Fruit fly (Drosophila melanogaster) whole organism, embryonic: ENCODE results near the gene Pits.

ENCODE experiments used
- Abd-B ChIP-seq: fragments of 200-800 bp; sonication (Bioruptor generic); optimal IDR thresholded peaks from 2 replicates; lab custom pipeline; 2018; ENCODE audit warnings: missing biosample characterization, mild to moderate bottlenecking, missing genetic modification characterization, moderate library complexity
- B-H1 ChIP-seq: fragments of 200-800 bp; sonication (Bioruptor generic); IDR thresholded peaks from 3 replicates; pipeline ENCODE4 v1.3.6; 2022; ENCODE audit warnings: missing biosample characterization, missing genetic modification characterization
- Bgb ChIP-seq: fragments of 200-800 bp; sonication (Bioruptor generic); IDR thresholded peaks from 2 replicates; pipeline ENCODE4 v1.3.6; 2022; ENCODE audit warnings: missing biosample characterization, missing genetic modification characterization; ENCODE audit not compliant: partially characterized antibody
- CG11093 ChIP-seq: fragments of 200-800 bp; sonication (Bioruptor generic); IDR thresholded peaks from 3 replicates; pipeline ENCODE4 v1.3.6; 2022; ENCODE audit warnings: missing biosample characterization, missing genetic modification characterization
- CG11695 ChIP-seq: fragments of 200-800 bp; sonication (Bioruptor generic); IDR thresholded peaks from 3 replicates; pipeline ENCODE4 v1.3.6; 2022; ENCODE audit warnings: missing biosample characterization, missing genetic modification characterization
- CG12155 ChIP-seq: fragments of 200-800 bp; sonication (Bioruptor generic); optimal IDR thresholded peaks from 3 replicates; lab custom pipeline; 2016; ENCODE audit warnings: missing biosample characterization, missing genetic modification characterization
- CG12236 ChIP-seq: fragments of 200-800 bp; sonication (Bioruptor generic); optimal IDR thresholded peaks from 2 replicates; lab custom pipeline; 2016; ENCODE audit warnings: missing biosample characterization, missing genetic modification characterization
- CG12659 ChIP-seq: fragments of 200-800 bp; sonication (Bioruptor generic); optimal IDR thresholded peaks from 3 replicates; lab custom pipeline; 2017; ENCODE audit warnings: mild to moderate bottlenecking, missing biosample characterization, missing genetic modification reagents, missing genetic modification characterization
- CG16813 ChIP-seq: fragments of 200-800 bp; sonication (Bioruptor generic); IDR thresholded peaks from 3 replicates; pipeline ENCODE4 v1.3.6; 2022; ENCODE audit warnings: missing biosample characterization, missing genetic modification characterization; ENCODE audit not compliant: partially characterized antibody
- CG18262 ChIP-seq: fragments of 200-800 bp; optimal IDR thresholded peaks from 3 replicates; lab custom pipeline; 2019; ENCODE audit warnings: missing biosample characterization, mild to moderate bottlenecking, missing genetic modification characterization, moderate library complexity
- CG18764 ChIP-seq: fragments of 200-800 bp; sonication (Bioruptor generic); optimal IDR thresholded peaks from 3 replicates; lab custom pipeline; 2016; ENCODE audit warnings: missing biosample characterization, missing genetic modification characterization
- CG3838 ChIP-seq: fragments of 200-800 bp; sonication (Bioruptor generic); optimal IDR thresholded peaks from 3 replicates; lab custom pipeline; 2016; ENCODE audit warnings: missing biosample characterization, missing genetic modification characterization
- CG4360 ChIP-seq: fragments of 200-800 bp; sonication (Bioruptor generic); IDR thresholded peaks from 2 replicates; pipeline ENCODE4 v1.3.6; 2022; ENCODE audit warnings: missing biosample characterization, missing genetic modification characterization
- CG4617 ChIP-seq: fragments of 200-800 bp; sonication (Bioruptor generic); optimal IDR thresholded peaks from 3 replicates; lab custom pipeline; 2016; ENCODE audit warnings: missing biosample characterization, missing genetic modification characterization, borderline replicate concordance
- CG6175 ChIP-seq: fragments of 200-800 bp; sonication (Bioruptor generic); IDR thresholded peaks from 3 replicates; pipeline ENCODE4 v1.3.6; 2022; ENCODE audit warnings: missing biosample characterization, missing genetic modification characterization
- CG7786 ChIP-seq: fragments of 200-800 bp; sonication (Bioruptor generic); optimal IDR thresholded peaks from 2 replicates; lab custom pipeline; 2016; ENCODE audit warnings: missing biosample characterization, missing genetic modification characterization
- CG8290 ChIP-seq, 3 experiments: fragments of 200-800 bp; sonication (Bioruptor generic); optimal IDR thresholded peaks; 2 replicates each; lab custom pipeline; 2016 to 2019; ENCODE audit warnings: missing biosample characterization in 3 of 3, missing genetic modification characterization in 3 of 3, mild to moderate bottlenecking in 2 of 3, moderate library complexity in 1 of 3
- CG9797 ChIP-seq: fragments of 200-800 bp; sonication (Bioruptor generic); optimal IDR thresholded peaks from 3 replicates; lab custom pipeline; 2018; ENCODE audit warnings: missing biosample characterization, mild to moderate bottlenecking, missing genetic modification characterization
- CTCF ChIP-seq: fragments of 200-800 bp; sonication (Bioruptor generic); optimal IDR thresholded peaks from 2 replicates; lab custom pipeline; 2017; ENCODE audit warnings: missing biosample characterization, mild to moderate bottlenecking, missing genetic modification characterization, moderate library complexity
- GATAe ChIP-seq: fragments of 200-800 bp; sonication (Bioruptor generic); conservative IDR thresholded peaks from 2 replicates; pipeline ENCODE4 v1.3.6; 2022; ENCODE audit warnings: missing biosample characterization, missing genetic modification characterization
- Gsc ChIP-seq: fragments of 200-800 bp; sonication (Bioruptor generic); IDR thresholded peaks from 2 replicates; pipeline ENCODE4 v1.3.6; 2022; ENCODE audit warnings: missing biosample characterization, missing genetic modification characterization
- Gug ChIP-seq: fragments of 200-800 bp; sonication (Bioruptor generic); IDR thresholded peaks from 4 replicates; pipeline ENCODE4 v1.3.6; 2022; ENCODE audit warnings: missing biosample characterization, missing genetic modification characterization
- Med ChIP-seq: fragments of 200-800 bp; sonication (Bioruptor generic); peaks from one replicate; lab custom pipeline; 2016; ENCODE audit warnings: missing biosample characterization, missing genetic modification characterization, mild to moderate bottlenecking, inconsistent platforms, moderate library complexity
- Meics ChIP-seq: fragments of 200-800 bp; sonication (Bioruptor generic); optimal IDR thresholded peaks from 2 replicates; lab custom pipeline; 2017; ENCODE audit warnings: missing biosample characterization, mild to moderate bottlenecking, missing genetic modification characterization
- Myb ChIP-seq: fragments of 200-800 bp; sonication (Bioruptor generic); optimal IDR thresholded peaks from 2 replicates; lab custom pipeline; 2016; ENCODE audit warnings: missing biosample characterization, missing genetic modification characterization
- NfI ChIP-seq: fragments of 200-800 bp; sonication (Bioruptor generic); optimal IDR thresholded peaks from 3 replicates; lab custom pipeline; 2018; ENCODE audit warnings: missing biosample characterization, mild to moderate bottlenecking, missing genetic modification characterization, moderate library complexity
- Ssrp ChIP-seq: fragments of 200-800 bp; sonication (Bioruptor generic); optimal IDR thresholded peaks from 2 replicates; lab custom pipeline; 2018; ENCODE audit warnings: missing biosample characterization, mild to moderate bottlenecking, missing genetic modification characterization, moderate library complexity
- Stat92E ChIP-seq, 3 experiments: fragments of >200 bp in 2 of 3; fragments of 200-800 bp in 1 of 3; sonication (Bioruptor generic) in 1 of 3; optimal IDR thresholded peaks; 2 replicates each; lab custom pipeline; 2017 to 2019; ENCODE audit warnings: missing biosample characterization in 3 of 3, missing genetic modification characterization in 3 of 3, mild to moderate bottlenecking in 1 of 3, moderate library complexity in 1 of 3
- abd-A ChIP-seq: fragments of 200-800 bp; sonication (Bioruptor generic); optimal IDR thresholded peaks from 3 replicates; lab custom pipeline; 2019; ENCODE audit warnings: missing biosample characterization, mild to moderate bottlenecking, missing genetic modification characterization, moderate library complexity
- ase ChIP-seq: fragments of 200-800 bp; sonication (Bioruptor generic); IDR thresholded peaks from 3 replicates; pipeline ENCODE4 v1.3.6; 2022; ENCODE audit warnings: missing biosample characterization, missing genetic modification characterization
- br ChIP-seq: fragments of >200 bp; optimal IDR thresholded peaks from 2 replicates; lab custom pipeline; 2017
- ci ChIP-seq: fragments of 200-800 bp; sonication (Bioruptor generic); IDR thresholded peaks from 3 replicates; pipeline ENCODE4 v1.3.6; 2022; ENCODE audit warnings: missing biosample characterization, missing genetic modification characterization
- crol ChIP-seq: fragments of 200-800 bp; sonication (Bioruptor generic); IDR thresholded peaks from 2 replicates; pipeline ENCODE4 v1.3.6; 2022; ENCODE audit warnings: missing biosample characterization, missing genetic modification characterization
- da ChIP-seq: fragments of 200-800 bp; sonication (Bioruptor generic); optimal IDR thresholded peaks from 2 replicates; lab custom pipeline; 2016; ENCODE audit warnings: missing biosample characterization, missing genetic modification characterization
- dimm ChIP-seq: fragments of 200-800 bp; sonication (Bioruptor generic); IDR thresholded peaks from 2 replicates; pipeline ENCODE4 v1.3.6; 2022; ENCODE audit warnings: missing biosample characterization, missing genetic modification characterization
- dysf ChIP-seq: fragments of 200-800 bp; sonication (Bioruptor generic); IDR thresholded peaks from 3 replicates; pipeline ENCODE4 v1.3.6; 2022; ENCODE audit warnings: missing biosample characterization, missing genetic modification characterization
- emc ChIP-seq: fragments of 200-800 bp; sonication (Bioruptor generic); optimal IDR thresholded peaks from 2 replicates; lab custom pipeline; 2016; ENCODE audit warnings: missing biosample characterization, missing genetic modification characterization
- gce ChIP-seq: fragments of 200-800 bp; sonication (Bioruptor generic); IDR thresholded peaks from 3 replicates; pipeline ENCODE4 v1.3.6; 2022; ENCODE audit warnings: missing biosample characterization, missing genetic modification characterization
- gem ChIP-seq: fragments of 200-800 bp; sonication (Bioruptor generic); optimal IDR thresholded peaks from 2 replicates; lab custom pipeline; 2019; ENCODE audit warnings: missing biosample characterization, mild to moderate bottlenecking, missing genetic modification characterization, moderate library complexity
- jigr1 ChIP-seq: fragments of 200-800 bp; sonication (Bioruptor generic); IDR thresholded peaks from 3 replicates; pipeline ENCODE4 v1.3.6; 2022; ENCODE audit warnings: missing biosample characterization, missing genetic modification characterization
- phol ChIP-seq: fragments of 200-800 bp; sonication (Bioruptor generic); optimal IDR thresholded peaks from 3 replicates; lab custom pipeline; 2018; ENCODE audit warnings: missing biosample characterization, mild to moderate bottlenecking, missing genetic modification characterization, moderate library complexity
- pros ChIP-seq: fragments of 200-800 bp; sonication (Bioruptor generic); optimal IDR thresholded peaks from 3 replicates; lab custom pipeline; 2019; ENCODE audit warnings: missing biosample characterization, mild to moderate bottlenecking, missing genetic modification characterization, moderate library complexity
- pzg ChIP-seq: fragments of 200-800 bp; sonication (Bioruptor generic); optimal IDR thresholded peaks from 3 replicates; lab custom pipeline; 2018; ENCODE audit warnings: missing biosample characterization, mild to moderate bottlenecking, missing genetic modification characterization, moderate library complexity
- rib ChIP-seq: fragments of 200-800 bp; sonication (Bioruptor generic); IDR thresholded peaks from 2 replicates; pipeline ENCODE4 v1.3.6; 2022; ENCODE audit warnings: missing biosample characterization, missing genetic modification characterization
- run ChIP-seq: fragments of 200-800 bp; sonication (Bioruptor generic); optimal IDR thresholded peaks from 3 replicates; lab custom pipeline; 2018; ENCODE audit warnings: missing biosample characterization, mild to moderate bottlenecking, missing genetic modification characterization
- stwl ChIP-seq: fragments of 200-800 bp; sonication (Bioruptor generic); optimal IDR thresholded peaks from 3 replicates; lab custom pipeline; 2018; ENCODE audit warnings: missing biosample characterization, mild to moderate bottlenecking, missing genetic modification characterization, moderate library complexity
- yki ChIP-seq: fragments of >200 bp; optimal IDR thresholded peaks from 3 replicates; lab custom pipeline; 2018
- zen ChIP-seq: fragments of 200-800 bp; sonication (Bioruptor generic); optimal IDR thresholded peaks from 3 replicates; lab custom pipeline; 2018; ENCODE audit warnings: missing biosample characterization, mild to moderate bottlenecking, missing genetic modification characterization, moderate library complexity
- zfh2 ChIP-seq: fragments of 200-800 bp; sonication (Bioruptor generic); optimal IDR thresholded peaks from 2 replicates; lab custom pipeline; 2016; ENCODE audit warnings: missing biosample characterization, missing genetic modification characterization

Pits gene

DNA sequence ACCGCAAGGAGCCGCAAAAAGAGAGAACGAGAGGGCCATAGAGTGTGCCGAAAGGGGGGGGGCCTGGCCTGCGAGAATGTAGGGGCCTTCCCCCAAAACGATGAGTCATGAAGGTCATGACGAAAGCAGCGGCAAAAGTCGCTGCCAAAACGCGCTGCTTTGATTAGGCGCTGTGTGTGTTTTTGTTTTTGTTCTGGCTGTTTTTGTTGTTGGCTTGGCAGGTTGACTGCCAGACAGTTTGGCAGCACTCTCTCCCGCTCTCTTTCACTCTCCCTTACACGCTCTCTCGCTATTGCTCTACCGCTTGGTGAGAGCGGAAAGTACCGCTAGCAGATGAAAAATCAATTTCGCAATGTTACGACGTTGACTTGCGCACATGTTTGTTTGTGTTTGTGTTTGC lies 36.9 kb downstream of the Pits start (continued):
- TF ChIP-seq zfh2 (GFP tag; lab: Kevin White, UChicago) (no peak), stwl (no peak), ci (GFP tag; lab: Robert Waterston, UW) (peak; percentile 31; the same call in 1 of the 3 replicates), Ssrp (tag; lab: Kevin White, UChicago) (no peak), GATAe (GFP tag; lab: Robert Waterston, UW) (no peak), Bgb (GFP tag; lab: Robert Waterston, UW) (no peak), CG3838 (GFP tag; lab: Kevin White, UChicago) (no peak), rib (no peak), CG4360 (GFP tag; lab: Robert Waterston, UW) (peak; percentile 39; the same call in 1 of the 2 replicates), CG18262 (tag; lab: Kevin White, UChicago) (no peak), yki (lab: Kevin White, UChicago) (peak; percentile 15), Med (GFP tag; lab: Kevin White, UChicago) (peak; percentile 62), abd-A (tag; lab: Kevin White, UChicago) (peak; percentile 8), crol (peak; percentile 34; the same call in 1 of the 2 replicates), gem (tag; lab: Kevin White, UChicago) (no peak), gce (GFP tag; lab: Robert Waterston, UW) (no peak), CG18764 (GFP tag; lab: Kevin White, UChicago) (no peak)
- TF ChIP-seq, all 482 proteins: peak for 14

DNA sequence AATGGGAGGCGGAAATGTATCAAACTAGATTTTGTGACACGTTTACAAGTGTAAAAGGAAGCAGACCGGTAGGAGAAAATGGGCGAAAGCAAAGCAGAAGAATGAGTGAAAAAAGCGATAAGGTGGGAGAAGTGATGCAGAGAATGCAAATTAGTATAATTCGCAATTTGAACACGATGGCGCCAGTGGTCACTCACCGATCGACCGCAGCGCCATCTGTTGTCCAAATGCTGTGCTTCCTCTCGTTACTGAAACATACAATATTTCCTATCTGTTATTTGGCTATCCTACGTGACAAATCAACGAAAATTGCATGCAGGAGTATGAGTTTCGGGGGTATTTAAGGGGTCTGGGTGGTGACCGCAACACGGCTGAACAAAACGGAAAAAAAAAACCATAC lies 42.2 kb downstream of the Pits start:
- TF ChIP-seq Meics (GFP tag; lab: Kevin White, UChicago) (no peak), CTCF (peak; percentile 82), CG12659 (GFP tag; lab: Kevin White, UChicago) (no peak), br (lab: Kevin White, UChicago) (no peak), CG16813 (GFP tag; lab: Robert Waterston, UW) (no peak), zen (tag; lab: Kevin White, UChicago) (no peak)
- TF ChIP-seq, all 482 proteins: peak for 1

DNA sequence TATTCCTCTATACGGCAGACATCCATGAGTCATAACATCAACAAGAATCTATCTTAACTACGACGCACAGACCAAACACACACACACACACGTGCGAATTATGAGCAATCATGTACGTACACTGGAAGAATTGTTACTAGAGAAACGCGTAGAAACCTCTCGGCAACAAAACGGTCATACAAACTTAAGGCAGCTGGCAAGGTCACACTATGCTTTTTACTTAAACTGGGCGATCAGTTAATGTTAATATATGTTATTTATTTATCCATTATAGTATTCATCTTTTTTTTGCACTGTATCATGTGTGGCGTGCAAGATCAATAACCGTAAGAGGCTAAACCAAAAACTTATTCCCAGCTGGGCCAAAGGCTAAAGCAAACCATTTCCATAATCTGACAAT lies 43.8 kb downstream of the Pits start:
- no peak for TF ChIP-seq zen (tag; lab: Kevin White, UChicago)
- TF ChIP-seq NfI (GFP tag; lab: Kevin White, UChicago) = peak; percentile 20
- no peak for TF ChIP-seq dimm (GFP tag; lab: Robert Waterston, UW)
- TF ChIP-seq Gug (GFP tag; lab: Robert Waterston, UW) = no peak; the same call in 3 of the 4 replicates
- no peak for TF ChIP-seq CG7786 (GFP tag; lab: Kevin White, UChicago)
- no peak for TF ChIP-seq dysf (GFP tag; lab: Robert Waterston, UW)
- TF ChIP-seq pzg (GFP tag; lab: Kevin White, UChicago) = no peak
- TF ChIP-seq B-H1 (GFP tag; lab: Robert Waterston, UW) = no peak
- no peak for TF ChIP-seq Abd-B (GFP tag; lab: Kevin White, UChicago)
- TF ChIP-seq run = no peak
- TF ChIP-seq CG9797 (GFP tag; lab: Kevin White, UChicago) = no peak
- no peak for TF ChIP-seq Stat92E (GFP tag; optimal IDR thresholded peaks at IDR 0.05; lab: Kevin White, UChicago)
- no peak for TF ChIP-seq Gsc (GFP tag; lab: Robert Waterston, UW)
- TF ChIP-seq da (GFP tag; lab: Kevin White, UChicago) = no peak
- no peak for TF ChIP-seq CG4617 (GFP tag; lab: Kevin White, UChicago)
- TF ChIP-seq jigr1 = no peak
- peak; percentile 5 for TF ChIP-seq CG12155 (GFP tag; lab: Kevin White, UChicago)
- TF ChIP-seq CG6175 (GFP tag; lab: Robert Waterston, UW) = no peak
- TF ChIP-seq Myb (GFP tag; lab: Kevin White, UChicago) = no peak
- TF ChIP-seq CG12236 (GFP tag; lab: Kevin White, UChicago) = no peak
- no peak for TF ChIP-seq CG8290 (GFP tag; optimal IDR thresholded peaks at IDR 0.05; lab: Kevin White, UChicago)
- peak in 1 of 2 experiments; percentile 61 for TF ChIP-seq CG8290 (tag; optimal IDR thresholded peaks at IDR 0.05; lab: Kevin White, UChicago)
- TF ChIP-seq pros = no peak
- TF ChIP-seq CG11695 (GFP tag; lab: Robert Waterston, UW) = 0 out of 3 replicates have a peak, but pooled peaks have one; percentile 21
- TF ChIP-seq emc (GFP tag; lab: Kevin White, UChicago) = no peak
- peak; percentile 11 for TF ChIP-seq phol (tag; lab: Kevin White, UChicago)
- TF ChIP-seq ase = no peak
- TF ChIP-seq CG11093 (GFP tag; lab: Robert Waterston, UW) = no peak
